Fruit fly (Drosophila melanogaster) S2 (cell line): Measurements from ENCODE around the gene bru1.

ENCODE experiments used
- CG8478 ChIP-seq: fragments of >200 bp; optimal IDR thresholded peaks from 2 replicates; lab custom pipeline; 2018
- CTCF ChIP-seq, 2 experiments: fragments of >200 bp; optimal IDR thresholded peaks; 2 replicates each; lab custom pipeline; 2018

DNA sequence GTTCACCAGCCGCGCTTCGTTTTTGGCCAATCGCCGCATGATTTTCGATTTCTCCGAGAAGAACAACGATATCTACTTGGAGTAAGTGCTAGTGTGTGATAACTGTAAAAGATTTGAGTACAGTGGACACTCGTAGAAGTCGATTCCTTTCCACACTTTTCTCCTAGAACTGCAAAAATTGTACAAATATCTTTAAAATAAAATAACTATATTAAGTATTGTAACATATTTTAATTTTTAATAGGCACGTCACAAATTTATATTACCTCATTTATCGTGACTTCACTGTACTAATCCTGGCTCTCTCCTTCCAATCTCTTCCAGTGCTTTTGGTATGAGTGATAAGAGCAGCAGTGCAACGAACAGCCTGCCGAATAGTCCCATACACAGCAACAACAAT is 96.5 kb downstream of the bru1 start:
- TF ChIP-seq CG8478 (lab: Kevin White, UChicago) (no peak), CTCF (optimal IDR thresholded peaks at IDR 0.05; lab: Kevin White, UChicago) (no peak)
